Fruit fly (Drosophila melanogaster) ovary, adult (tissue): Measurements from ENCODE around the gene CG1951.

Experiments
- CG17801 ChIP-seq: fragments of 200-800 bp; optimal IDR thresholded peaks from 2 replicates; lab custom pipeline; 2019; ENCODE audit warnings: missing biosample characterization, mild to moderate bottlenecking, missing genetic modification characterization, moderate library complexity; ENCODE audit not compliant: partially characterized antibody

CG1951 gene

dm6 chr3R:29027122-29027521 lies at the start of gene CG1951, which contains the start of gene eIF4E6:
Gene CG1951 (plus strand): TSS chr3R:29027236.
Gene eIF4E6 (minus strand): TSS chr3R:29027174.
- peak; percentile 32 for TF ChIP-seq CG17801 (GFP tag; lab: Kevin White, UChicago)

dm6 chr3R:28985887-28986286 lies 41.1 kb upstream of the CG1951 start:
- no peak for TF ChIP-seq CG17801 (GFP tag; lab: Kevin White, UChicago)

- TF ChIP-seq CG17801 (GFP tag; lab: Kevin White, UChicago): no peak
These were observed 39.2 kb upstream of the CG1951 start for dm6 chr3R:28987596-28988378.

- TF ChIP-seq CG17801 (GFP tag; lab: Kevin White, UChicago): no peak
These were observed 37.6 kb upstream of the CG1951 start for dm6 chr3R:28989388-28989787.

dm6 chr3R:28990695-28991094 lies 36.3 kb upstream of the CG1951 start:
- no peak for TF ChIP-seq CG17801 (GFP tag; lab: Kevin White, UChicago)

dm6 chr3R:28998999-28999398 lies 28.0 kb upstream of the CG1951 start:
- no peak for TF ChIP-seq CG17801 (GFP tag; lab: Kevin White, UChicago)

dm6 chr3R:29000001-29000400 lies 27.0 kb upstream of the CG1951 start:
- TF ChIP-seq CG17801 (GFP tag; lab: Kevin White, UChicago): no peak

dm6 chr3R:29004884-29005621 lies 22.0 kb upstream of the CG1951 start:
- peak; percentile 3 for TF ChIP-seq CG17801 (GFP tag; lab: Kevin White, UChicago)

dm6 chr3R:29005622-29006018 lies 21.4 kb upstream of the CG1951 start:
- no peak for TF ChIP-seq CG17801 (GFP tag; lab: Kevin White, UChicago)

dm6 chr3R:29011144-29011543 lies 15.9 kb upstream of the CG1951 start:
- no peak for TF ChIP-seq CG17801 (GFP tag; lab: Kevin White, UChicago)

dm6 chr3R:29020366-29020765 lies 6.7 kb upstream of the CG1951 start, which contains the start of gene wat:
Gene wat (minus strand): TSS chr3R:29020406.
- no peak for TF ChIP-seq CG17801 (GFP tag; lab: Kevin White, UChicago)

- TF ChIP-seq CG17801 (GFP tag; lab: Kevin White, UChicago): no peak
These were observed 2.4 kb upstream of the CG1951 start, which contains the start of gene CG14518 for dm6 chr3R:29024671-29025070. Gene CG14518 (plus strand): TSS chr3R:29024971.

- no peak for TF ChIP-seq CG17801 (GFP tag; lab: Kevin White, UChicago)
These were observed 5.5 kb downstream of the CG1951 start, which contains the start of gene Ssl2 for dm6 chr3R:29032542-29032941. Gene Ssl2 (minus strand): TSS chr3R:29032642.

- TF ChIP-seq CG17801 (GFP tag; lab: Kevin White, UChicago): peak; percentile 40
These were observed 7.0 kb downstream of the CG1951 start, which contains the start of the genes beta4GalNAcTB and Cpsf100 for dm6 chr3R:29033909-29034629. Gene beta4GalNAcTB (minus strand): TSS chr3R:29034008. Gene Cpsf100 (plus strand): TSS chr3R:29034573.
